Worm (Caenorhabditis elegans): ENCODE data around the gene acr-5.

ce11 chrIII:6514673-6515072 is at the start of gene acr-5:
- TF ChIP-seq dpl-1 (GFP tag; optimal IDR thresholded peaks at IDR 0.05) (no peak), F37B4.10 (GFP tag; IDR thresholded peaks at IDR 0.05) (no peak), madf-3 (GFP tag; IDR thresholded peaks at IDR 0.05) (no peak)
